Worm (Caenorhabditis elegans) whole organism, mixed stage, embryonic: Measurements from ENCODE around the gene ugtp-1.

Experiments
- bed-3 ChIP-seq: fragments of 200-800 bp; sonication (Bioruptor generic); optimal IDR thresholded peaks from 3 replicates; lab custom pipeline; 2018; ENCODE audit warnings: mild to moderate bottlenecking, missing genetic modification characterization, moderate library complexity, missing compliant biosample characterization
- blmp-1 ChIP-seq: fragments of 150-350 bp; optimal IDR thresholded peaks from 2 replicates; lab custom pipeline; 2014; ENCODE audit warnings: missing biosample characterization, missing genetic modification characterization
- ceh-43 ChIP-seq: fragments of 200-800 bp; sonication (Bioruptor generic); optimal IDR thresholded peaks from 2 replicates; lab custom pipeline; 2018; ENCODE audit warnings: mild to moderate bottlenecking, missing genetic modification characterization, moderate library complexity, missing compliant biosample characterization
- ces-1 ChIP-seq: fragments of 150-350 bp; optimal IDR thresholded peaks from 2 replicates; lab custom pipeline; 2014; ENCODE audit warnings: missing biosample characterization, missing genetic modification reagents, missing genetic modification characterization
- drap-1 ChIP-seq: fragments of 200-800 bp; sonication (Bioruptor generic); optimal IDR thresholded peaks from 3 replicates; lab custom pipeline; 2018; ENCODE audit warnings: mild to moderate bottlenecking, missing genetic modification characterization, missing compliant biosample characterization
- elt-1 ChIP-seq: sonication (generic microtip); optimal IDR thresholded peaks from 2 replicates; lab custom pipeline; 2017; ENCODE audit warnings: missing genetic modification characterization, mild to moderate bottlenecking, missing compliant biosample characterization, antibody characterized with exemption, moderate library complexity, borderline replicate concordance; ENCODE audit not compliant: insufficient read depth
- elt-3 ChIP-seq: fragments of 150-350 bp; optimal IDR thresholded peaks from 2 replicates; lab custom pipeline; 2014; ENCODE audit warnings: missing biosample characterization, missing genetic modification characterization
- flh-1 ChIP-seq: fragments of 200-800 bp; sonication (Bioruptor generic); optimal IDR thresholded peaks from 2 replicates; lab custom pipeline; 2018; ENCODE audit warnings: mild to moderate bottlenecking, missing genetic modification characterization, moderate library complexity, missing compliant biosample characterization
- hlh-1 ChIP-seq: fragments of 150-350 bp; optimal IDR thresholded peaks from 2 replicates; lab custom pipeline; 2014; ENCODE audit warnings: missing biosample characterization, missing genetic modification reagents, missing genetic modification characterization
- lin-13 ChIP-seq: fragments of 150-350 bp; optimal IDR thresholded peaks from 2 replicates; lab custom pipeline; 2014; ENCODE audit warnings: missing biosample characterization, missing genetic modification characterization
- lin-32 ChIP-seq: fragments of 200-800 bp; sonication (Bioruptor generic); optimal IDR thresholded peaks from 2 replicates; lab custom pipeline; 2018; ENCODE audit warnings: mild to moderate bottlenecking, missing genetic modification characterization, missing compliant biosample characterization
- lsy-2 ChIP-seq: fragments of 150-350 bp; optimal IDR thresholded peaks from 2 replicates; lab custom pipeline; 2014; ENCODE audit warnings: missing biosample characterization, missing genetic modification characterization
- mab-5 ChIP-seq: fragments of 150-350 bp; optimal IDR thresholded peaks from 2 replicates; lab custom pipeline; 2014; ENCODE audit warnings: missing biosample characterization, missing genetic modification characterization
- mep-1 ChIP-seq: fragments of 150-350 bp; optimal IDR thresholded peaks from 2 replicates; lab custom pipeline; 2017; ENCODE audit warnings: missing biosample characterization, missing genetic modification reagents, missing genetic modification characterization, inconsistent platforms
- mls-2 ChIP-seq: sonication (generic microtip); optimal IDR thresholded peaks from 2 replicates; lab custom pipeline; 2016; ENCODE audit warnings: mild to moderate bottlenecking, missing genetic modification characterization, moderate library complexity, missing compliant biosample characterization
- nhr-12 ChIP-seq: fragments of 150-350 bp; optimal IDR thresholded peaks from 2 replicates; lab custom pipeline; 2014; ENCODE audit warnings: missing biosample characterization, missing genetic modification characterization
- nhr-2 ChIP-seq: fragments of 150-350 bp; optimal IDR thresholded peaks from 2 replicates; lab custom pipeline; 2014; ENCODE audit warnings: missing biosample characterization, missing genetic modification characterization
- nhr-237 ChIP-seq: fragments of 150-350 bp; optimal IDR thresholded peaks from 2 replicates; lab custom pipeline; 2014; ENCODE audit warnings: missing biosample characterization, missing genetic modification characterization
- nhr-28 ChIP-seq: fragments of 150-350 bp; optimal IDR thresholded peaks from 2 replicates; lab custom pipeline; 2014; ENCODE audit warnings: missing biosample characterization, missing genetic modification characterization
- nhr-76 ChIP-seq: sonication (generic microtip); optimal IDR thresholded peaks from 2 replicates; lab custom pipeline; 2017; ENCODE audit warnings: missing biosample characterization, missing genetic modification characterization
- pha-4 ChIP-seq: fragments of 150-350 bp; optimal IDR thresholded peaks from 2 replicates; lab custom pipeline; 2018; ENCODE audit warnings: missing biosample characterization, missing genetic modification reagents, missing genetic modification characterization
- sem-2 ChIP-seq: fragments of 200-800 bp; sonication (Bioruptor generic); optimal IDR thresholded peaks from 2 replicates; lab custom pipeline; 2018; ENCODE audit warnings: mild to moderate bottlenecking, missing genetic modification characterization, missing compliant biosample characterization
- tbx-8 ChIP-seq: fragments of 200-800 bp; sonication (Bioruptor generic); optimal IDR thresholded peaks from 2 replicates; lab custom pipeline; 2018; ENCODE audit warnings: mild to moderate bottlenecking, missing genetic modification characterization, moderate library complexity, missing compliant biosample characterization
- unc-39 ChIP-seq: fragments of 150-350 bp; optimal IDR thresholded peaks from 2 replicates; lab custom pipeline; 2014; ENCODE audit warnings: missing biosample characterization, missing genetic modification characterization
- unc-62 ChIP-seq: fragments of 150-350 bp; optimal IDR thresholded peaks from 2 replicates; lab custom pipeline; 2014; ENCODE audit warnings: missing biosample characterization, missing genetic modification reagents, missing genetic modification characterization
- zip-8 ChIP-seq: fragments of 150-350 bp; optimal IDR thresholded peaks from 2 replicates; lab custom pipeline; 2014; ENCODE audit warnings: missing biosample characterization, missing genetic modification characterization
- ztf-11 ChIP-seq: fragments of 150-350 bp; optimal IDR thresholded peaks from 2 replicates; lab custom pipeline; 2014; ENCODE audit warnings: missing biosample characterization, missing genetic modification characterization

ugtp-1 gene

DNA sequence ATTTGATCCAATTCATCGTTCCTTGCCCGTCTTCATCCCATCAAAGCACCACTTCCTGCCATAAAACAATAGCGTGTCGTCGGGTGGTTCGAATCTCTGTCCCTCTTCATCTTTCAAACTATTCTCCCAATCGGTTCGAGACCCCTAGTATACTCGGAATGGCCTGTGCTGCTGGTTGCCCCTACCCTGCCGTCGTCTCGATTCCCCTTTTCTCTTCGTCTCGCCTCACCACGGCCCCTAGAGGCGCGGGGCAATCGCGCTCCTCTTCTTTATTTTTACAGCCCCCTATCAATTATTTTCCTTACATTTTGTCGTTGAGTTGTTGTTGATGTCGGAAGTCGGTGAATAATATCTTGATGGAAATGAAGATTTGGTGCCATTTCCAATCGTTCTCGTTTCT is 38.2 kb upstream of the ugtp-1 start:
- TF ChIP-seq pha-4 (tag; lab: Kevin White, UChicago), result no peak
- TF ChIP-seq hlh-1 (tag; lab: Kevin White, UChicago), result no peak
- TF ChIP-seq unc-39 (tag; lab: Kevin White, UChicago), result no peak
- TF ChIP-seq mep-1 (tag; lab: Kevin White, UChicago), result no peak
- TF ChIP-seq, all 35 proteins: peak for 0

DNA sequence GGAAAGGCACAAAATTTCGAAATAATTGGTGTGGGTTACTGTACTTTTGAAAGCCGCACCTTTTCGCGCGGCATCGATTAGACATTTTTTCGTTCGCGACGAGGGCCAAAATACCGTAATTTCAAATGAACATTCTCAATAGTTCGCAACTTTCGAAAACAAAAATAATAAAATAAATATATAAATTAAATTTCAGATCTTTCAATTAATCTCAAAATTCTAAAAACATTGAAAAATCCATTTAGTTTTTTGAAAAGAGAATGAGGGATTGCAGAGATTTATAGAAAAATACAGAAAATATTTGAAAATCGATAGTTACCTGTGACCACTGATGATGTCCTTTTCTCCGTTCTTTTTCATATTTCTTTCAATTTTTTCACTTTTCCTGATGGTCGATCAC is 35.6 kb upstream of the ugtp-1 start, which contains the start of gene K02D10.8:
TSS of gene K02D10.8 (plus strand) at position 301 of the 400 bp plus-strand sequence.
- TF ChIP-seq nhr-237 (tag; lab: Kevin White, UChicago) (no peak), nhr-2 (tag; lab: Kevin White, UChicago) (no peak), ceh-43 (no peak), nhr-12 (tag; lab: Kevin White, UChicago) (no peak), blmp-1 (tag; lab: Kevin White, UChicago) (no peak), zip-8 (tag; lab: Kevin White, UChicago) (no peak), nhr-28 (no peak)

DNA sequence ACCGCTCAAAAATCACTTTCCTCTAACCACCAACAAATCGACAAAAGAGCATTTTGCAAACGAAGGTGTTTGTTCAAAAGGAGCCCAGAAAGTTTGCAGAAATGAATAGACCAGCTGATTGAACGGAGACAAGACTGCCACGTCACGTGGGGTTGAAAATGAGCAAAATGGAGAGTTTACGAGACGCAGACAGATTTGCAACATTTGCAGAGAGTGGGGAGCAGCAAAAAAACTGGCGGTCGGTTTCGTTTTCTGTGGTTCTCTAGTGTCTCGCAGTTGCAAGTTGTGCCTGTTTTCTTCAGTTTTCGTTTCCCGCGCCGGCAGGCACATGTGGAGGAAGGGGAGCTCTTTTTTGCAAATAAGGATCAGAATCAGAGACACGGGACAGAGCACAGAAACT is 34.9 kb upstream of the ugtp-1 start:
- TF ChIP-seq tbx-8 (no peak), lsy-2 (tag; lab: Kevin White, UChicago) (no peak), unc-62 (GFP tag; lab: Kevin White, UChicago) (no peak), mls-2 (no peak), drap-1 (no peak), ceh-43 (no peak), ztf-11 (tag; lab: Kevin White, UChicago) (no peak), ces-1 (no peak), nhr-237 (tag; lab: Kevin White, UChicago) (no peak), flh-1 (GFP tag; lab: Kevin White, UChicago) (no peak), lin-32 (GFP tag; lab: Kevin White, UChicago) (no peak), elt-1 (tag; lab: Kevin White, UChicago) (no peak), nhr-28 (no peak)

ce11 chrIII:8784500-8784899 is 34.0 kb upstream of the ugtp-1 start:
- TF ChIP-seq lsy-2 (tag; lab: Kevin White, UChicago), result no peak
- TF ChIP-seq nhr-28, result no peak
- TF ChIP-seq unc-39 (tag; lab: Kevin White, UChicago), result no peak
- no peak for TF ChIP-seq nhr-237 (tag; lab: Kevin White, UChicago)
- no peak for TF ChIP-seq flh-1 (GFP tag; lab: Kevin White, UChicago)
- TF ChIP-seq pha-4 (tag; lab: Kevin White, UChicago), result no peak
- no peak for TF ChIP-seq mab-5

DNA sequence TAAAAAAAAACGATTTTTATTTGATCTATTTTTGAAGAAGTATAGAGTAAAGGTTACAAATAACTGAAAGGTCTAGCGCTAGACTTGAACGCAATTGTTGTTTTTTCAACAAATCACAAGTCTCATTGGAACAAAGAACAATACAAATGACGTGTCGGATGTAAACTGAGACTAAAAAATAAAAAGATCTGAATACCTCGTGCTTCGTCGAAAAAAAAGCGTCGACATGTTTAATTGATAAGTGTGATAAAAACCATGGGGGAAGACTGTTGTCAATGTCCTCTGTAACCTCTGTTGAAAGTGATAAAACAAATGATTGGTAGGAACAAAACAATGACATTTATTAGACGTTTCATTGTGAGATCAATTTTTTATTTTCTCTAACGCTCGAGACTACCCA is 32.2 kb upstream of the ugtp-1 start:
- no peak for TF ChIP-seq hlh-1 (tag; lab: Kevin White, UChicago)
- no peak for TF ChIP-seq ztf-11 (tag; lab: Kevin White, UChicago)
- no peak for TF ChIP-seq nhr-12 (tag; lab: Kevin White, UChicago)
- TF ChIP-seq tbx-8, result no peak
- no peak for TF ChIP-seq lsy-2 (tag; lab: Kevin White, UChicago)
- no peak for TF ChIP-seq pha-4 (tag; lab: Kevin White, UChicago)
- TF ChIP-seq mep-1 (tag; lab: Kevin White, UChicago), result no peak
- TF ChIP-seq sem-2, result no peak
- TF ChIP-seq mls-2, result no peak
- no peak for TF ChIP-seq bed-3 (GFP tag; lab: Kevin White, UChicago)
- TF ChIP-seq lin-13 (tag; lab: Kevin White, UChicago), result no peak
- TF ChIP-seq nhr-28, result no peak
- no peak for TF ChIP-seq nhr-76 (tag; lab: Kevin White, UChicago)
- no peak for TF ChIP-seq blmp-1 (tag; lab: Kevin White, UChicago)
- no peak for TF ChIP-seq mab-5
- TF ChIP-seq elt-1 (tag; lab: Kevin White, UChicago), result no peak

DNA sequence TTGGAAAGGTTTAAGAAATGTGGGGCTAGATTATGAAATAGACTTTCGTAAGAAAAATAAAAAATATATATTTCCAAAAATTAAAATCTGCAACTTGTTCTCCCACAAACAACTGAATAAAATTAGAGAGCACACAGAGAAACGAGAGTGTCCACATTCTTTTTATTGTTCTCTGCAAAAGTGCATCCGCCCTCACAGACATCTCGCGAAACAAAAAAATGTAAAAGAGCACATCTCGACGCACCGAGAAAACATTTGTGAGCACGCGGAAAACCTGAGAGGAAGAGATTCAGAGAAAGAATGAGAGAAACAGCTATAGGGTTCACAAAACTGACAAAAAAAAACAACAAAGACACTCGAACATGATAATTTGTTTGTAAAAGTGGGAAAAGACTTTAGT is 31.6 kb upstream of the ugtp-1 start:
- TF ChIP-seq lin-13 (tag; lab: Kevin White, UChicago), result no peak
- TF ChIP-seq lin-32 (GFP tag; lab: Kevin White, UChicago), result no peak
- TF ChIP-seq nhr-237 (tag; lab: Kevin White, UChicago), result no peak
- peak; percentile 19 for TF ChIP-seq hlh-1 (tag; lab: Kevin White, UChicago)
- no peak for TF ChIP-seq blmp-1 (tag; lab: Kevin White, UChicago)

DNA sequence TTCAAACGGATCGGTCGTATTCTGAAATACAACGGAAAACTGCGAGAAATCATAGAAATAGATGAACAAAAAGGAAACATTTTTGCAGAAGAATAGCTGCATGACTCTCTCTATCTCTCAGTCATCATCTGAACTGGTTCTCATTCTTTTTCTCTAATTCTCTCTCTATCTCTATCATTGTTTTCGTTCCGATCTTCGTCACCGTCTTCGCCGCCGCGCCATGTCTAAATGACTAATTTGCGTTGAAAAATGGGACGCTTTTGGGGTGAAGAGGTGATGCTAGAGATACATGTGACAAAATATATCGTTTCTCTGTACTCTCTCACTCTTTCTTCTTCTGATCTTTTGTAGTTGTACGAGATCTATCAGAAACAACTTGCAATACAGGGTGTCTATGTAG is 30.0 kb upstream of the ugtp-1 start:
- no peak for TF ChIP-seq elt-3 (tag; lab: Kevin White, UChicago)
- TF ChIP-seq elt-1 (tag; lab: Kevin White, UChicago), result no peak
- no peak for TF ChIP-seq nhr-2 (tag; lab: Kevin White, UChicago)
